Worm (Caenorhabditis elegans) whole organism, midembryonic: ENCODE results near the gene F02D10.2.
"Not testable (repeated sequence)": the region's sequence is repeated elsewhere in the genome, so short reads cannot be mapped to it uniquely, and the experiment has no call there.

Experiments
- T22C8.4 ChIP-seq: fragments of 200-800 bp; sonication (Bioruptor generic); IDR thresholded peaks from 2 replicates; pipeline ENCODE4 v1.3.6; 2022; ENCODE audit warnings: missing genetic modification characterization, missing compliant biosample characterization
- klf-2 ChIP-seq: fragments of 200-800 bp; sonication (Bioruptor generic); conservative IDR thresholded peaks from 2 replicates; pipeline ENCODE4 v1.3.6; 2022; ENCODE audit warnings: missing genetic modification reagents, missing genetic modification characterization, missing compliant biosample characterization
- ref-1 ChIP-seq: fragments of 200-800 bp; sonication (Bioruptor generic); conservative IDR thresholded peaks from 2 replicates; pipeline ENCODE4 v1.3.6; 2022; ENCODE audit warnings: missing genetic modification reagents, missing genetic modification characterization, missing compliant biosample characterization
- tab-1 ChIP-seq: fragments of 200-800 bp; sonication (Bioruptor generic); IDR thresholded peaks from 2 replicates; pipeline ENCODE4 v1.3.6; 2022; ENCODE audit warnings: missing genetic modification characterization, missing compliant biosample characterization
- ztf-23 ChIP-seq: fragments of 200-800 bp; sonication (Bioruptor generic); IDR thresholded peaks from 2 replicates; pipeline ENCODE4 v1.3.6; 2022; ENCODE audit warnings: missing genetic modification reagents, missing genetic modification characterization, missing compliant biosample characterization

ce11 chrX:13428755-13429154 is 34.9 kb downstream of the F02D10.2 start, which contains the start of gene fkh-4:
- not testable (repeated sequence) for TF ChIP-seq T22C8.4 (GFP tag; lab: Robert Waterston, UW); tab-1; ztf-23 (GFP tag; lab: Robert Waterston, UW); ref-1; klf-2
